Fruit fly (Drosophila melanogaster): ENCODE measurements around the gene CG13386.

DNA sequence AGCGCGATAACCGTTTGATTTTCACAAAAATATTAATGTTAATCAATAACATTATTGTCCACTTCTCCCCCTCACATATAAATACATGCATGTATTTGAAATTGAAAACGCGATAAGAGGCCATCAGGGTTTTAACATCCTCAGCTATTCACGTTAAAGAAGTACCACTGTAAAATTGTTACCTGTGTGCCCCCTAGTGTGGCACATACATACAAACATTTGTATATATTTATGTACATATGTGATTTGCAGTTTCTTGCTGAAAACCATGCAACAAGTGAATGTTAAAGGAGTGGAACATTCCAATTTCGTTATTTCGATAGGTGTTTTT is 35.9 kb upstream of the CG13386 start:
- TF ChIP-seq Sin3A (optimal IDR thresholded peaks at IDR 0.05) (no peak), Myc (optimal IDR thresholded peaks at IDR 0.05) (no peak), psq (optimal IDR thresholded peaks at IDR 0.05) (no peak), h (optimal IDR thresholded peaks at IDR 0.05) (no peak), insv (optimal IDR thresholded peaks at IDR 0.05) (no peak)

All from Kc167 (cell line).